Worm (Caenorhabditis elegans) whole organism, young adult: Measurements from ENCODE around the gene Y43F8B.13.

Source experiments
- C17E4.6 ChIP-seq: fragments of 200-800 bp; sonication (Bioruptor generic); IDR thresholded peaks from 2 replicates; pipeline ENCODE4 v1.3.6; 2022; ENCODE audit warnings: missing genetic modification reagents, missing genetic modification characterization, missing compliant biosample characterization
- F39B2.1 ChIP-seq: fragments of 200-800 bp; sonication (Bioruptor generic); IDR thresholded peaks from 2 replicates; pipeline ENCODE4 v1.3.6; 2022; ENCODE audit warnings: missing genetic modification reagents, missing genetic modification characterization, missing compliant biosample characterization
- F57A8.1 ChIP-seq: fragments of 200-800 bp; sonication (Bioruptor generic); optimal IDR thresholded peaks from 2 replicates; lab custom pipeline; 2018; ENCODE audit warnings: mild to moderate bottlenecking, missing genetic modification characterization, moderate library complexity, missing compliant biosample characterization
- F57C9.4 ChIP-seq: sonication (generic microtip); optimal IDR thresholded peaks from 2 replicates; lab custom pipeline; 2017; ENCODE audit warnings: mild to moderate bottlenecking, missing genetic modification characterization, missing compliant biosample characterization
- K12H6.12 ChIP-seq: fragments of 200-800 bp; sonication (Bioruptor generic); optimal IDR thresholded peaks from 2 replicates; lab custom pipeline; 2018; ENCODE audit warnings: mild to moderate bottlenecking, missing genetic modification characterization, missing compliant biosample characterization
- ZK185.1 ChIP-seq: sonication (generic microtip); optimal IDR thresholded peaks from 2 replicates; lab custom pipeline; 2016; ENCODE audit warnings: mild to moderate bottlenecking, missing genetic modification characterization, missing compliant biosample characterization; ENCODE audit not compliant: poor library complexity, severe bottlenecking
- aptf-2 ChIP-seq: fragments of 200-800 bp; sonication (Bioruptor generic); conservative IDR thresholded peaks from 2 replicates; pipeline ENCODE4 v1.3.6; 2022; ENCODE audit warnings: missing genetic modification reagents, missing genetic modification characterization, missing compliant biosample characterization
- aptf-3 ChIP-seq: fragments of 200-800 bp; sonication (Bioruptor generic); IDR thresholded peaks from 2 replicates; pipeline ENCODE4 v1.3.6; 2022; ENCODE audit warnings: missing genetic modification characterization, missing compliant biosample characterization
- atf-7 ChIP-seq: sonication (generic microtip); optimal IDR thresholded peaks from 2 replicates; lab custom pipeline; 2017; ENCODE audit warnings: mild to moderate bottlenecking, missing genetic modification characterization, missing compliant biosample characterization
- attf-5 ChIP-seq: fragments of 200-800 bp; sonication (Bioruptor generic); optimal IDR thresholded peaks from 2 replicates; lab custom pipeline; 2018; ENCODE audit warnings: mild to moderate bottlenecking, missing genetic modification characterization, missing compliant biosample characterization
- ccch-3 ChIP-seq: fragments of 200-800 bp; sonication (Bioruptor generic); optimal IDR thresholded peaks from 2 replicates; lab custom pipeline; 2018; ENCODE audit warnings: mild to moderate bottlenecking, missing genetic modification characterization, missing compliant biosample characterization
- ceh-58 ChIP-seq: fragments of 200-800 bp; sonication (Bioruptor generic); IDR thresholded peaks from 2 replicates; pipeline ENCODE4 v1.3.6; 2022; ENCODE audit warnings: missing genetic modification characterization, missing compliant biosample characterization
- egl-18 ChIP-seq: fragments of 200-800 bp; sonication (Bioruptor generic); IDR thresholded peaks from 2 replicates; pipeline ENCODE4 v1.3.6; 2022; ENCODE audit warnings: missing genetic modification reagents, missing genetic modification characterization, missing compliant biosample characterization
- egrh-3 ChIP-seq: fragments of 200-800 bp; sonication (Bioruptor generic); IDR thresholded peaks from 2 replicates; pipeline ENCODE4 v1.3.6; 2022; ENCODE audit warnings: missing genetic modification reagents, missing genetic modification characterization, missing compliant biosample characterization
- ets-4 ChIP-seq: fragments of 200-800 bp; sonication (Bioruptor generic); optimal IDR thresholded peaks from 2 replicates; lab custom pipeline; 2018; ENCODE audit warnings: mild to moderate bottlenecking, missing genetic modification characterization, missing compliant biosample characterization
- hlh-26 ChIP-seq: fragments of 200-800 bp; sonication (Bioruptor generic); conservative IDR thresholded peaks from 2 replicates; pipeline ENCODE4 v1.3.6; 2022; ENCODE audit warnings: missing genetic modification reagents, missing genetic modification characterization, missing compliant biosample characterization
- hsf-1 ChIP-seq: fragments of 200-800 bp; sonication (Bioruptor generic); IDR thresholded peaks from 2 replicates; pipeline ENCODE4 v1.3.6; 2022; ENCODE audit warnings: missing genetic modification reagents, missing genetic modification characterization, missing compliant biosample characterization
- lin-26 ChIP-seq: fragments of 200-800 bp; sonication (Bioruptor generic); IDR thresholded peaks from 2 replicates; pipeline ENCODE4 v1.3.6; 2022; ENCODE audit warnings: missing genetic modification reagents, missing genetic modification characterization, missing compliant biosample characterization
- mcd-1 ChIP-seq: fragments of 200-800 bp; sonication (Bioruptor generic); IDR thresholded peaks from 2 replicates; pipeline ENCODE4 v1.3.6; 2022; ENCODE audit warnings: missing genetic modification reagents, missing genetic modification characterization, missing compliant biosample characterization
- mxl-1 ChIP-seq: sonication (generic microtip); optimal IDR thresholded peaks from 2 replicates; lab custom pipeline; 2016; ENCODE audit warnings: missing genetic modification characterization, missing compliant biosample characterization
- nfyb-1 ChIP-seq: fragments of 200-800 bp; sonication (Bioruptor generic); IDR thresholded peaks from 2 replicates; pipeline ENCODE4 v1.3.6; 2022; ENCODE audit warnings: missing genetic modification reagents, missing genetic modification characterization, missing compliant biosample characterization
- pha-4 ChIP-seq: fragments of 150-350 bp; sonication (generic microtip); optimal IDR thresholded peaks from 2 replicates; lab custom pipeline; 2014; ENCODE audit warnings: missing biosample characterization, missing genetic modification reagents, missing genetic modification characterization
- rcor-1 ChIP-seq: fragments of 200-800 bp; sonication (Bioruptor generic); IDR thresholded peaks from 2 replicates; pipeline ENCODE4 v1.3.6; 2022; ENCODE audit warnings: missing genetic modification reagents, missing genetic modification characterization, missing compliant biosample characterization
- repo-1 ChIP-seq: sonication (generic microtip); optimal IDR thresholded peaks from 2 replicates; lab custom pipeline; 2017; ENCODE audit warnings: mild to moderate bottlenecking, missing genetic modification characterization, missing compliant biosample characterization
- snpc-1.3 ChIP-seq: sonication (generic microtip); optimal IDR thresholded peaks from 2 replicates; lab custom pipeline; 2017; ENCODE audit warnings: missing genetic modification characterization, mild to moderate bottlenecking, missing compliant biosample characterization, antibody characterized with exemption, moderate library complexity, missing genotype, missing genetic modification reagents; ENCODE audit not compliant: insufficient read depth
- tbx-9 ChIP-seq: sonication (generic microtip); optimal IDR thresholded peaks from 2 replicates; lab custom pipeline; 2016; ENCODE audit warnings: borderline replicate concordance, missing genetic modification characterization, inconsistent platforms, missing compliant biosample characterization
- zfh-2 ChIP-seq: fragments of 200-800 bp; sonication (Bioruptor generic); conservative IDR thresholded peaks from 2 replicates; pipeline ENCODE4 v1.3.6; 2022; ENCODE audit warnings: missing genetic modification reagents, missing genetic modification characterization, missing compliant biosample characterization
- ztf-18 ChIP-seq: sonication (generic microtip); optimal IDR thresholded peaks from 2 replicates; lab custom pipeline; 2016; ENCODE audit warnings: missing genotype, mild to moderate bottlenecking, missing genetic modification characterization, missing compliant biosample characterization
- ztf-22 ChIP-seq: fragments of 200-800 bp; sonication (Bioruptor generic); optimal IDR thresholded peaks from 2 replicates; lab custom pipeline; 2018; ENCODE audit warnings: mild to moderate bottlenecking, missing genetic modification characterization, moderate library complexity, missing compliant biosample characterization
- ztf-26 ChIP-seq: sonication (generic microtip); optimal IDR thresholded peaks from 2 replicates; lab custom pipeline; 2017; ENCODE audit warnings: missing genetic modification characterization, missing compliant biosample characterization
- ztf-28 ChIP-seq: fragments of 200-800 bp; sonication (Bioruptor generic); IDR thresholded peaks from 2 replicates; pipeline ENCODE4 v1.3.6; 2022; ENCODE audit warnings: missing genetic modification reagents, missing genetic modification characterization, missing compliant biosample characterization

Gene Y43F8B.13

ce11 chrV:19470385-19470784 lies 14.6 kb downstream of the Y43F8B.13 start, which contains the start of gene Y43F8B.11:
Y43F8B.11 (plus strand) TSS chrV:19470685.
- TF ChIP-seq F57C9.4 (no peak), C17E4.6 (no peak), F57A8.1 (GFP tag; lab: Kevin White, UChicago) (no peak), rcor-1 (GFP tag; lab: Robert Waterston, UW) (no peak), ceh-58 (GFP tag; lab: Robert Waterston, UW) (no peak), ztf-22 (GFP tag; lab: Kevin White, UChicago) (no peak), mcd-1 (GFP tag; lab: Robert Waterston, UW) (no peak), lin-26 (GFP tag; lab: Robert Waterston, UW) (no peak), nfyb-1 (GFP tag; lab: Robert Waterston, UW) (no peak), snpc-1.3 (tag; lab: Kevin White, UChicago) (no peak), aptf-3 (GFP tag; lab: Robert Waterston, UW) (no peak), pha-4 (no peak), atf-7 (tag; lab: Kevin White, UChicago) (no peak), ztf-26 (no peak)
- TF ChIP-seq, all 124 proteins: peak for 0

- TF ChIP-seq egrh-3 (peak; percentile 16; the same call in 1 of the 2 replicates), ztf-28 (GFP tag; lab: Robert Waterston, UW) (no peak)
These were observed 18.2 kb downstream of the Y43F8B.13 start, which contains the start of gene Y43F8B.10 for ce11 chrV:19473842-19474514. Y43F8B.10 (plus strand) TSS chrV:19474464.

ce11 chrV:19477302-19477701 lies 21.6 kb downstream of the Y43F8B.13 start:
- no peak for TF ChIP-seq ccch-3 (GFP tag; lab: Kevin White, UChicago)
- no peak for TF ChIP-seq ets-4
- no peak for TF ChIP-seq hlh-26 (GFP tag; lab: Robert Waterston, UW)
- no peak for TF ChIP-seq K12H6.12 (tag; lab: Kevin White, UChicago)
- TF ChIP-seq attf-5 (GFP tag; lab: Kevin White, UChicago): no peak
- no peak for TF ChIP-seq repo-1 (tag; lab: Kevin White, UChicago)

DNA sequence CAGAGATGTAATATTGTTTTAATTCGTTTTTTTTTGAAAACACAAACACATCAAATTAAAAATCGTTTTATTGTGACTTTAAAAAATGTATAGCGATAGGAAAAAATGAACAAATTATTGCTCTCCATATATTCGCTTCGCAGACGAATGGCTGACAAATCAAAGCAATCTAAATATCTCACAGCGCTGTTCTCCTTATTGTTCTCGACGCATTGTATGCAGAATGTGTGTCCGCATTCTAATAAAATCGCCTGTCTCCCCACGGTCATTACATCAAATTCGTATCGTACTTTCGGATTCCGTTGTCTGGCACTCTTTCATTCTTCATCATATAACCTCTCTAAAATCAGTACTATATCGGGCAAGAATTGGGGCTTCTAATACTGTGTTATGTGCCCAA lies 22.1 kb downstream of the Y43F8B.13 start, which contains the start of gene Y43F8B.9:
Y43F8B.9 (plus strand) TSS at position 301 of the 400 bp plus-strand sequence.
- TF ChIP-seq ztf-18 (no peak), egl-18 (GFP tag; lab: Robert Waterston, UW) (no peak), ZK185.1 (tag; lab: Kevin White, UChicago) (no peak), aptf-2 (GFP tag; lab: Robert Waterston, UW) (no peak), mxl-1 (tag; lab: Kevin White, UChicago) (no peak), F39B2.1 (GFP tag; lab: Robert Waterston, UW) (no peak), hsf-1 (GFP tag; lab: Robert Waterston, UW) (no peak), zfh-2 (GFP tag; lab: Robert Waterston, UW) (no peak)
- TF ChIP-seq, all 124 proteins: peak for 0

ce11 chrV:19482535-19482934 lies 26.8 kb downstream of the Y43F8B.13 start, which contains the start of gene Y43F8B.22:
Y43F8B.22 (plus strand) TSS chrV:19482835.
- no peak for TF ChIP-seq tbx-9 (tag; lab: Kevin White, UChicago)
